Fruit fly (Drosophila melanogaster): Measurements from ENCODE around the gene CG42834.
A peak's percentile ranks its signal among the peaks of the same experiment; 100 is the strongest.

CG42834 gene

dm6 chr3R:17400675-17401118 lies 17.9 kb upstream of the CG42834 start (continued):
- TF ChIP-seq tio (GFP tag; optimal IDR thresholded peaks at IDR 0.05) (no peak), CG13894 (tag; optimal IDR thresholded peaks at IDR 0.05) (no peak), so (GFP tag; IDR thresholded peaks at IDR 0.05) (no peak), bsh (GFP tag; optimal IDR thresholded peaks at IDR 0.05) (no peak), Mad (GFP tag; optimal IDR thresholded peaks at IDR 0.05) (no peak), CG4730 (GFP tag; IDR thresholded peaks at IDR 0.05) (no peak), CG31388 (GFP tag; optimal IDR thresholded peaks at IDR 0.05) (no peak), CG31441 (GFP tag; IDR thresholded peaks at IDR 0.05) (no peak), CG4617 (GFP tag; optimal IDR thresholded peaks at IDR 0.05; ENCODE audit: borderline replicate concordance) (no peak), Sox100B (GFP tag; optimal IDR thresholded peaks at IDR 0.05) (peak; percentile 57), TFAM (GFP tag; optimal IDR thresholded peaks at IDR 0.05) (no peak), inv (GFP tag; IDR thresholded peaks at IDR 0.05; ENCODE audit: partially characterized antibody) (no peak), CG2199 (GFP tag; IDR thresholded peaks at IDR 0.05) (no peak), Antp (GFP tag; optimal IDR thresholded peaks at IDR 0.05) (peak; percentile 12), ara (GFP tag; IDR thresholded peaks at IDR 0.05) (peak; percentile 50; the same call in 1 of the 2 replicates), CG9437 (GFP tag; optimal IDR thresholded peaks at IDR 0.05) (no peak), CG10462 (GFP tag; optimal IDR thresholded peaks at IDR 0.05) (no peak), tx (GFP tag; optimal IDR thresholded peaks at IDR 0.05) (no peak), luna (GFP tag; optimal IDR thresholded peaks at IDR 0.05) (no peak), gsb (GFP tag; IDR thresholded peaks at IDR 0.05) (no peak), CG18262 (tag; optimal IDR thresholded peaks at IDR 0.05) (peak; percentile 61), gcm2 (GFP tag; optimal IDR thresholded peaks at IDR 0.05) (no peak), Sry-β (GFP tag; optimal IDR thresholded peaks at IDR 0.05) (no peak), amos (GFP tag; IDR thresholded peaks at IDR 0.05; ENCODE audit: partially characterized antibody) (no peak), croc (GFP tag; conservative IDR thresholded peaks at IDR 0.05) (0 out of 3 replicates have a peak, but pooled peaks have one; percentile 24), pho (GFP tag; optimal IDR thresholded peaks at IDR 0.05) (no peak), twi (tag; optimal IDR thresholded peaks at IDR 0.05) (peak; percentile 79), Pdp1 (GFP tag; optimal IDR thresholded peaks at IDR 0.05) (peak in 1 of 2 experiments; percentile 24), Atf3 (GFP tag; optimal IDR thresholded peaks at IDR 0.05) (no peak), Hmx (GFP tag; optimal IDR thresholded peaks at IDR 0.05) (no peak), CG1024 (GFP tag; IDR thresholded peaks at IDR 0.05) (0 out of 2 replicates have a peak, but pooled peaks have one; percentile 17), CG17912 (GFP tag; optimal IDR thresholded peaks at IDR 0.05) (no peak), ato (GFP tag; IDR thresholded peaks at IDR 0.05; ENCODE audit: partially characterized antibody) (no peak), CG15269 (tag; optimal IDR thresholded peaks at IDR 0.05) (peak; percentile 19), C15 (GFP tag; IDR thresholded peaks at IDR 0.05) (no peak), CG17186 (GFP tag; optimal IDR thresholded peaks at IDR 0.05) (no peak), CG14710 (tag; optimal IDR thresholded peaks at IDR 0.05) (peak; percentile 53), Dll (GFP tag; IDR thresholded peaks at IDR 0.05; ENCODE audit: partially characterized antibody) (no peak), Trl (optimal IDR thresholded peaks at IDR 0.05) (no peak), Trl (GFP tag; optimal IDR thresholded peaks at IDR 0.05) (peak; percentile 34), Lhr (GFP tag; optimal IDR thresholded peaks at IDR 0.05) (no peak), h (optimal IDR thresholded peaks at IDR 0.05) (no peak), CG5953 (GFP tag; IDR thresholded peaks at IDR 0.05) (no peak), sqz (GFP tag; optimal IDR thresholded peaks at IDR 0.05) (no peak), crp (GFP tag; optimal IDR thresholded peaks at IDR 0.05) (no peak), Taf1 (GFP tag; IDR thresholded peaks at IDR 0.05) (no peak), ac (GFP tag; optimal IDR thresholded peaks at IDR 0.05) (no peak), slou (GFP tag; optimal IDR thresholded peaks at IDR 0.05) (no peak), scrt (GFP tag; optimal IDR thresholded peaks at IDR 0.05) (peak; percentile 13), CG18476 (GFP tag; optimal IDR thresholded peaks at IDR 0.05) (no peak), CG9215 (GFP tag; IDR thresholded peaks at IDR 0.05) (no peak), CG12391 (tag; optimal IDR thresholded peaks at IDR 0.05) (no peak)
